Fruit fly (Drosophila melanogaster): ENCODE results near the gene CG43850.

DNA sequence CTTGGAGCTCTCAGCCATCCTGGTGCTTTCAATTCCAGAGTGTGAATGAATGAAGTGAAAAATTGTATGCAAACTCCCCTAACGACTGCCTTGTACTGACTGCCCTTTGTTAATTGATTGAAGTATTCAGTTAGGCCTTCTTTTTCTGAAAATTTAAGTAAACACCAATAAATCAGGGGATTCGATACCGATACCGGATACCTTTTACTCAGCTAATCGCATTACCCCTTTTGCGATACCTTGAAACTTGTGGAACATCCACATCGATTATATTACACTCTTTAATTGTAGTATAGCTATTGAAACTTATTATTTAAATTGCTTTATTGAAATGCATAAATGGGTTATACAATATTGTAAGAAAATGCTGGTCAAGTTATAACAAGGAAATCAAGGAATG lies 19.1 kb upstream of the CG43850 start, which contains the start of gene CG16957:
- TF ChIP-seq CG8478 (optimal IDR thresholded peaks at IDR 0.05) (no peak), CTCF (optimal IDR thresholded peaks at IDR 0.05) (no peak)

Data from S2 (cell line).